Fruit fly (Drosophila melanogaster): Measurements from ENCODE around the gene CG15739.

The CG15739 gene

dm6 chrX:11873116-11873515 is at the start of gene CG15739:
TSS of gene CG15739 (plus strand) at chrX:11873319.
- TF ChIP-seq CG2875 (GFP tag; optimal IDR thresholded peaks at IDR 0.05) = no peak
- TF ChIP-seq Hr51 (GFP tag; optimal IDR thresholded peaks at IDR 0.05) = no peak
- TF ChIP-seq mld (GFP tag; IDR thresholded peaks at IDR 0.05; ENCODE audit: partially characterized antibody) = no peak
- peak; percentile 49 for TF ChIP-seq Blimp-1 (GFP tag; optimal IDR thresholded peaks at IDR 0.05)
- no peak for TF ChIP-seq CG9609 (GFP tag; optimal IDR thresholded peaks at IDR 0.05)
- TF ChIP-seq slp2 (GFP tag; optimal IDR thresholded peaks at IDR 0.05) = no peak
- no peak for TF ChIP-seq NC2α (GFP tag; optimal IDR thresholded peaks at IDR 0.05)
- 0 out of 2 replicates have a peak, but pooled peaks have one; percentile 7 for TF ChIP-seq Dref (GFP tag; IDR thresholded peaks at IDR 0.05)
- TF ChIP-seq CkIIα-i1 (GFP tag; IDR thresholded peaks at IDR 0.05) = no peak
- no peak for TF ChIP-seq ro (GFP tag; IDR thresholded peaks at IDR 0.05)
- TF ChIP-seq stwl (tag; optimal IDR thresholded peaks at IDR 0.05) = no peak
- TF ChIP-seq Med (GFP tag) = peak; percentile 74
- TF ChIP-seq disco-r (GFP tag; optimal IDR thresholded peaks at IDR 0.05) = no peak
- peak; percentile 73 for TF ChIP-seq grn (GFP tag; optimal IDR thresholded peaks at IDR 0.05)
- TF ChIP-seq CG11247 (GFP tag; IDR thresholded peaks at IDR 0.05) = no peak
- TF ChIP-seq chm (GFP tag; IDR thresholded peaks at IDR 0.05) = no peak
- TF ChIP-seq CG12155 (GFP tag; optimal IDR thresholded peaks at IDR 0.05) = no peak
- no peak for TF ChIP-seq B-H1 (GFP tag; IDR thresholded peaks at IDR 0.05)
- no peak for TF ChIP-seq CG5180 (GFP tag; optimal IDR thresholded peaks at IDR 0.05)
- TF ChIP-seq CG18262 (tag; optimal IDR thresholded peaks at IDR 0.05) = no peak
- TF ChIP-seq lab (GFP tag; optimal IDR thresholded peaks at IDR 0.05) = no peak
- no peak for TF ChIP-seq chinmo (GFP tag; IDR thresholded peaks at IDR 0.05; ENCODE audit: partially characterized antibody)
- peak; percentile 75 for TF ChIP-seq sug (tag; optimal IDR thresholded peaks at IDR 0.05)
- TF ChIP-seq CrebB (tag; optimal IDR thresholded peaks at IDR 0.05) = no peak
- TF ChIP-seq dmrt11E (tag; optimal IDR thresholded peaks at IDR 0.05) = no peak
- peak; percentile 89 for TF ChIP-seq CG34376 (GFP tag; optimal IDR thresholded peaks at IDR 0.05)
- no peak for TF ChIP-seq CG13296 (GFP tag; optimal IDR thresholded peaks at IDR 0.05)
- TF ChIP-seq Drgx (GFP tag; IDR thresholded peaks at IDR 0.05) = no peak
- TF ChIP-seq CG43689 (GFP tag; IDR thresholded peaks at IDR 0.05) = no peak
- no peak for TF ChIP-seq CG2678 (tag; optimal IDR thresholded peaks at IDR 0.05)
- peak in 1 of 2 experiments; percentile 62 for TF ChIP-seq Eip74EF (GFP tag; optimal IDR thresholded peaks at IDR 0.05)
- TF ChIP-seq ttk (GFP tag; IDR thresholded peaks at IDR 0.05) = no peak
- TF ChIP-seq fd3F (GFP tag; optimal IDR thresholded peaks at IDR 0.05) = no peak
- no peak for TF ChIP-seq tll (GFP tag; optimal IDR thresholded peaks at IDR 0.05)
- TF ChIP-seq Opbp (GFP tag; IDR thresholded peaks at IDR 0.05; ENCODE audit: partially characterized antibody) = no peak
- no peak for TF ChIP-seq gsb-n (tag; optimal IDR thresholded peaks at IDR 0.05)
- TF ChIP-seq sr (GFP tag; IDR thresholded peaks at IDR 0.05) = no peak

- TF ChIP-seq CG8478 (optimal IDR thresholded peaks at IDR 0.05) (peak; percentile 64), CG8359 (GFP tag; optimal IDR thresholded peaks at IDR 0.05; ENCODE audit: borderline replicate concordance) (no peak), pita (GFP tag; optimal IDR thresholded peaks at IDR 0.05) (no peak), H2.0 (GFP tag; IDR thresholded peaks at IDR 0.05) (no peak), crp (GFP tag; optimal IDR thresholded peaks at IDR 0.05) (no peak), CG13894 (tag; optimal IDR thresholded peaks at IDR 0.05) (no peak), chinmo (GFP tag; IDR thresholded peaks at IDR 0.05; ENCODE audit: partially characterized antibody) (0 out of 4 replicates have a peak, but pooled peaks have one; percentile 27), Scr (GFP tag; IDR thresholded peaks at IDR 0.05; ENCODE audit: partially characterized antibody) (peak; percentile 22; the same call in 1 of the 2 replicates), HHEX (GFP tag; optimal IDR thresholded peaks at IDR 0.05) (no peak), Bgb (GFP tag; IDR thresholded peaks at IDR 0.05; ENCODE audit: partially characterized antibody) (peak; percentile 40; the same call in 1 of the 2 replicates), Trl (optimal IDR thresholded peaks at IDR 0.05) (peak; percentile 20 to 21), Trl (GFP tag; optimal IDR thresholded peaks at IDR 0.05) (no peak), Chrac-16 (GFP tag; optimal IDR thresholded peaks at IDR 0.05) (no peak), CG18011 (GFP tag; optimal IDR thresholded peaks at IDR 0.05) (no peak)
Measured at dm6 chrX:11828336-11829007, 44.6 kb upstream of the CG15739 start.

Data from whole organism, embryonic.